Worm (Caenorhabditis elegans): ENCODE results near the gene F13B12.6.

The F13B12.6 gene

DNA sequence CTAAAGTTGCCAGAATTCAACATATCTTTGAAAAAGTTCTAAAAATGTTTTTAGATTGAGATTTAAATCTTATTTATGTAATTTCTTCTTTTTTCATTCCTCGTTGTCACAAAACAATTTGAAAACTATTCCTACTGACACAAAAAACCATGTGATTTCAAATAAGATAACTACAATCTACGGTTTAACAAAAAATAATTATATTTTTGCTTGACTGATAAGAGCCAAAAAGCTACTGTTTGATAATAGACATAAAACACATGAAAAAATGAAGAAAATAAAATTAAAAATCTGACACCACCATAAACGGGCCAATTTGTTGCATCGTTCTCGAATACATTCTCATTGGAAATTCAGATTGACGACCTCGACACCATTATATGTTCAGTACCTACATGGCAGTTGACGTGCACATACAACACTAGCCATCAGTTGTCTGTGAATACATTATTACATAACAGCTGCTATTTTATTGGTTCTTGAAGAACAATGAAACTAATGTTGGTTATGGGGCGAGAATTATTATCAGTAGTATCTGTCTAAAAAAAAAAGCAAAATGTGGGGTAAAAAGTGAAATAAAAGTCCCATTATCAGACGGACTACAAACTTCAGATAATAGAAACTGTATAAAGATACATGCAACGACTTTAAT is 46.4 kb upstream of the F13B12.6 start, which contains the start of gene ugt-43:
TSS of gene ugt-43 (plus strand) at position 602 of the 652 bp plus-strand sequence.
- no peak for TF ChIP-seq attf-6 (GFP tag; IDR thresholded peaks at IDR 0.05)
- TF ChIP-seq mcd-1 (GFP tag; IDR thresholded peaks at IDR 0.05) = no peak
- no peak for TF ChIP-seq zfh-2 (GFP tag; conservative IDR thresholded peaks at IDR 0.05)
- peak; percentile 2 for TF ChIP-seq nhr-80 (tag; optimal IDR thresholded peaks at IDR 0.05)

ce11 chrIV:10463127-10463526 is 45.4 kb upstream of the F13B12.6 start:
- peak; percentile 88 for TF ChIP-seq nhr-80 (tag; optimal IDR thresholded peaks at IDR 0.05)
- 0 out of 2 replicates have a peak, but pooled peaks have one; percentile 10 for TF ChIP-seq nfyb-1 (GFP tag; IDR thresholded peaks at IDR 0.05)
- peak; percentile 10 for TF ChIP-seq ztf-22 (GFP tag; optimal IDR thresholded peaks at IDR 0.05)
- 0 out of 2 replicates have a peak, but pooled peaks have one; percentile 14 for TF ChIP-seq egl-44 (GFP tag; IDR thresholded peaks at IDR 0.05)
- peak; percentile 4 for TF ChIP-seq chd-7 (tag; optimal IDR thresholded peaks at IDR 0.05)
- TF ChIP-seq lsy-27 (tag; optimal IDR thresholded peaks at IDR 0.05; ENCODE audit: borderline replicate concordance, insufficient read depth) = no peak
- peak; percentile 19 for TF ChIP-seq tlf-1 (GFP tag; optimal IDR thresholded peaks at IDR 0.05)
- peak; percentile 92 for TF ChIP-seq atf-7 (tag; optimal IDR thresholded peaks at IDR 0.05)
- TF ChIP-seq F49E8.2 (tag; optimal IDR thresholded peaks at IDR 0.05; ENCODE audit: insufficient read depth) = no peak
- TF ChIP-seq F37B4.10 (GFP tag; IDR thresholded peaks at IDR 0.05) = no peak

ce11 chrIV:10462608-10463007 is 44.9 kb upstream of the F13B12.6 start:
- TF ChIP-seq aptf-2 (GFP tag; conservative IDR thresholded peaks at IDR 0.05) = no peak
- no peak for TF ChIP-seq let-526 (GFP tag; IDR thresholded peaks at IDR 0.05)
- TF ChIP-seq zim-3 (tag; optimal IDR thresholded peaks at IDR 0.05) = no peak
- no peak for TF ChIP-seq C06A6.2 (GFP tag; conservative IDR thresholded peaks at IDR 0.05)
- TF ChIP-seq unc-62 (GFP tag; optimal IDR thresholded peaks at IDR 0.05) = peak; percentile 78
- no peak for TF ChIP-seq dpff-1 (tag; optimal IDR thresholded peaks at IDR 0.05)
- no peak for TF ChIP-seq hlh-26 (GFP tag; conservative IDR thresholded peaks at IDR 0.05)

ce11 chrIV:10461767-10462166 is 44.1 kb upstream of the F13B12.6 start, which contains the start of gene mec-3:
TSS of gene mec-3 (minus strand) at chrIV:10461867.
- TF ChIP-seq ceh-40 (GFP tag; IDR thresholded peaks at IDR 0.05) (no peak), Y95B8A.8 (GFP tag; IDR thresholded peaks at IDR 0.05) (no peak)

- TF ChIP-seq F37B4.10 (GFP tag; IDR thresholded peaks at IDR 0.05) (no peak), snpc-3.4 (tag; optimal IDR thresholded peaks at IDR 0.05) (no peak), ceh-91 (GFP tag; IDR thresholded peaks at IDR 0.05) (no peak), Y56A3A.18 (GFP tag; IDR thresholded peaks at IDR 0.05) (no peak), F57A8.1 (GFP tag; optimal IDR thresholded peaks at IDR 0.05) (no peak), nhr-80 (tag; optimal IDR thresholded peaks at IDR 0.05) (no peak), aptf-2 (GFP tag; conservative IDR thresholded peaks at IDR 0.05) (no peak), dox-1 (GFP tag; IDR thresholded peaks at IDR 0.05) (no peak), mel-28 (tag; optimal IDR thresholded peaks at IDR 0.05; ENCODE audit: borderline replicate concordance) (no peak), ztf-28 (GFP tag; IDR thresholded peaks at IDR 0.05) (no peak), T26A5.8 (tag; optimal IDR thresholded peaks at IDR 0.05) (no peak), B0019.2 (GFP tag; conservative IDR thresholded peaks at IDR 0.05) (no peak), ztf-22 (GFP tag; optimal IDR thresholded peaks at IDR 0.05) (no peak)
Observed at ce11 chrIV:10457137-10457536, 39.5 kb upstream of the F13B12.6 start, which contains the start of gene srb-17. TSS of gene srb-17 (minus strand) at chrIV:10457237.

All from whole organism, young adult.